ENCODE assay signal across 1 worm cellular context in genomic region chrX:2372134-2372533, ce11.
TF ChIP-seq lines count a peak whose summit lies in the region.

No protein-coding gene starts in this region.

TF ChIP-seq in whole organism, L4 larva, 104 proteins besides CTCF, POLR2A, EP300 and RAD21 (continued from another document):
- no peak for TF ChIP-seq ceh-44 (GFP tag; IDR thresholded peaks at IDR 0.05; lab: Robert Waterston, UW)
- no peak for TF ChIP-seq madf-5 (GFP tag; IDR thresholded peaks at IDR 0.05; lab: Robert Waterston, UW)
- TF ChIP-seq ama-1 (optimal IDR thresholded peaks at IDR 0.05; lab: Kevin White, UChicago): no peak
- no peak for TF ChIP-seq dmd-8 (GFP tag; IDR thresholded peaks at IDR 0.05; lab: Robert Waterston, UW)
- TF ChIP-seq hlh-30 (tag; optimal IDR thresholded peaks at IDR 0.05; lab: Kevin White, UChicago; ENCODE audit: insufficient read depth): peak; percentile 41
- TF ChIP-seq daf-8 (GFP tag; IDR thresholded peaks at IDR 0.05; lab: Robert Waterston, UW): no peak
- TF ChIP-seq ztf-11 (tag; optimal IDR thresholded peaks at IDR 0.05; lab: Kevin White, UChicago): no peak
- no peak for TF ChIP-seq ceh-28 (tag; optimal IDR thresholded peaks at IDR 0.05; lab: Kevin White, UChicago)
- no peak for TF ChIP-seq snpc-1.2 (GFP tag; IDR thresholded peaks at IDR 0.05; lab: Robert Waterston, UW)
- TF ChIP-seq skn-1 (tag; optimal IDR thresholded peaks at IDR 0.05; lab: Kevin White, UChicago): no peak
- TF ChIP-seq mdt-29 (GFP tag; IDR thresholded peaks at IDR 0.05; lab: Robert Waterston, UW): no peak
- TF ChIP-seq nhr-48 (tag; optimal IDR thresholded peaks at IDR 0.05; lab: Kevin White, UChicago): no peak
- no peak for TF ChIP-seq ztf-7 (tag; optimal IDR thresholded peaks at IDR 0.05; lab: Kevin White, UChicago)
- TF ChIP-seq attf-4 (tag; optimal IDR thresholded peaks at IDR 0.05; lab: Kevin White, UChicago): no peak
- no peak for TF ChIP-seq tra-1 (GFP tag; IDR thresholded peaks at IDR 0.05; lab: Robert Waterston, UW)
- TF ChIP-seq nhr-111 (GFP tag; optimal IDR thresholded peaks at IDR 0.05; lab: Kevin White, UChicago): no peak
- no peak for TF ChIP-seq D1046.2 (GFP tag; IDR thresholded peaks at IDR 0.05; lab: Robert Waterston, UW)
- peak; percentile 61 for TF ChIP-seq mes-2 (tag; optimal IDR thresholded peaks at IDR 0.05; lab: Kevin White, UChicago; ENCODE audit: poor library complexity, severe bottlenecking)
- no peak for TF ChIP-seq lin-29 (GFP tag; IDR thresholded peaks at IDR 0.05; lab: Robert Waterston, UW)
- TF ChIP-seq unc-130 (GFP tag; optimal IDR thresholded peaks at IDR 0.05; lab: Kevin White, UChicago): no peak
- no peak for TF ChIP-seq sdz-12 (GFP tag; optimal IDR thresholded peaks at IDR 0.05; lab: Kevin White, UChicago)
- TF ChIP-seq ceh-82 (tag; optimal IDR thresholded peaks at IDR 0.05; lab: Kevin White, UChicago): no peak
- TF ChIP-seq F49E8.2 (tag; optimal IDR thresholded peaks at IDR 0.05; lab: Kevin White, UChicago; ENCODE audit: borderline replicate concordance): no peak
- TF ChIP-seq F37D6.2 (tag; optimal IDR thresholded peaks at IDR 0.05; lab: Kevin White, UChicago): no peak
- TF ChIP-seq tag-97 (GFP tag; IDR thresholded peaks at IDR 0.05; lab: Robert Waterston, UW): no peak
- no peak for TF ChIP-seq cey-2 (tag; optimal IDR thresholded peaks at IDR 0.05; lab: Kevin White, UChicago; ENCODE audit: borderline replicate concordance, insufficient read depth)
- no peak for TF ChIP-seq nhr-237 (tag; optimal IDR thresholded peaks at IDR 0.05; lab: Kevin White, UChicago)
- no peak for TF ChIP-seq ces-1 (GFP tag; optimal IDR thresholded peaks at IDR 0.05; lab: Kevin White, UChicago)
- no peak for TF ChIP-seq nhr-10 (tag; optimal IDR thresholded peaks at IDR 0.05; lab: Kevin White, UChicago)
- TF ChIP-seq lir-3 (tag; optimal IDR thresholded peaks at IDR 0.05; lab: Kevin White, UChicago): no peak
- peak; percentile 78 for TF ChIP-seq pqm-1 (tag; optimal IDR thresholded peaks at IDR 0.05; lab: Kevin White, UChicago)
- no peak for TF ChIP-seq saeg-2 (GFP tag; IDR thresholded peaks at IDR 0.05; lab: Robert Waterston, UW)
- peak; percentile 52 for TF ChIP-seq mxl-3 (GFP tag; optimal IDR thresholded peaks at IDR 0.05; lab: Kevin White, UChicago)
- no peak for TF ChIP-seq ceh-32 (tag; optimal IDR thresholded peaks at IDR 0.05; lab: Kevin White, UChicago; ENCODE audit: poor library complexity)
- peak; percentile 9 for TF ChIP-seq lin-13 (GFP tag; optimal IDR thresholded peaks at IDR 0.05; lab: Kevin White, UChicago)
- no peak for TF ChIP-seq mxl-2 (GFP tag; conservative IDR thresholded peaks at IDR 0.05; lab: Robert Waterston, UW)
- TF ChIP-seq T26A8.4 (GFP tag; IDR thresholded peaks at IDR 0.05; lab: Robert Waterston, UW): no peak
- TF ChIP-seq duxl-1 (tag; optimal IDR thresholded peaks at IDR 0.05; lab: Kevin White, UChicago; ENCODE audit: poor library complexity): no peak
- TF ChIP-seq egl-43 (GFP tag; IDR thresholded peaks at IDR 0.05; lab: Robert Waterston, UW): no peak
- TF ChIP-seq zfp-3 (GFP tag; conservative IDR thresholded peaks at IDR 0.05; lab: Robert Waterston, UW): no peak
- no peak for TF ChIP-seq daf-19 (GFP tag; conservative IDR thresholded peaks at IDR 0.05; lab: Robert Waterston, UW)
- TF ChIP-seq aha-1 (tag; lab: Kevin White, UChicago): peak; percentile 79
- TF ChIP-seq dpl-1 (GFP tag; optimal IDR thresholded peaks at IDR 0.05; lab: Kevin White, UChicago): no peak
- TF ChIP-seq nhr-25 (tag; optimal IDR thresholded peaks at IDR 0.05; lab: Kevin White, UChicago; ENCODE audit: borderline replicate concordance, insufficient read depth): no peak
- TF ChIP-seq set-16 (GFP tag; IDR thresholded peaks at IDR 0.05; lab: Robert Waterston, UW): no peak
- TF ChIP-seq arid-1 (GFP tag; conservative IDR thresholded peaks at IDR 0.05; lab: Robert Waterston, UW): no peak
- TF ChIP-seq lin-38 (GFP tag; IDR thresholded peaks at IDR 0.05; lab: Robert Waterston, UW): no peak
- TF ChIP-seq daf-16 (GFP tag; optimal IDR thresholded peaks at IDR 0.05; lab: Kevin White, UChicago): no peak
- TF ChIP-seq daf-16 (tag; optimal IDR thresholded peaks at IDR 0.05; lab: Kevin White, UChicago): peak; percentile 82
- no peak for TF ChIP-seq zip-11 (GFP tag; IDR thresholded peaks at IDR 0.05; lab: Robert Waterston, UW)
- TF ChIP-seq Y48G9A.11 (GFP tag; IDR thresholded peaks at IDR 0.05; lab: Robert Waterston, UW): no peak
- TF ChIP-seq F10B5.3 (tag; optimal IDR thresholded peaks at IDR 0.05; lab: Kevin White, UChicago): no peak
- no peak for TF ChIP-seq nhr-41 (GFP tag; IDR thresholded peaks at IDR 0.05; lab: Robert Waterston, UW)
- TF ChIP-seq aly-2 (tag; optimal IDR thresholded peaks at IDR 0.05; lab: Kevin White, UChicago): no peak
- TF ChIP-seq F44E2.7 (GFP tag; IDR thresholded peaks at IDR 0.05; lab: Robert Waterston, UW): no peak
- TF ChIP-seq mep-1 (tag; optimal IDR thresholded peaks at IDR 0.05; lab: Kevin White, UChicago): peak; percentile 35
- TF ChIP-seq nhr-42 (GFP tag; IDR thresholded peaks at IDR 0.05; lab: Robert Waterston, UW): no peak
- TF ChIP-seq gei-8 (GFP tag; optimal IDR thresholded peaks at IDR 0.05; lab: Kevin White, UChicago): no peak
- no peak for TF ChIP-seq ceh-20 (GFP tag; IDR thresholded peaks at IDR 0.05; lab: Robert Waterston, UW)
- no peak for TF ChIP-seq unc-39 (tag; optimal IDR thresholded peaks at IDR 0.05; lab: Kevin White, UChicago)
- TF ChIP-seq nhr-11 (tag; optimal IDR thresholded peaks at IDR 0.05; lab: Kevin White, UChicago): no peak
- no peak for TF ChIP-seq lim-7 (GFP tag; IDR thresholded peaks at IDR 0.05; lab: Robert Waterston, UW)
- no peak for TF ChIP-seq Y5F2A.4 (GFP tag; optimal IDR thresholded peaks at IDR 0.05; lab: Kevin White, UChicago)
- no peak for TF ChIP-seq F26F4.8 (GFP tag; conservative IDR thresholded peaks at IDR 0.05; lab: Robert Waterston, UW)
- no peak for TF ChIP-seq zag-1 (tag; optimal IDR thresholded peaks at IDR 0.05; lab: Kevin White, UChicago)
- TF ChIP-seq ctbp-1 (GFP tag; IDR thresholded peaks at IDR 0.05; lab: Robert Waterston, UW): no peak
- TF ChIP-seq daf-12 (tag; optimal IDR thresholded peaks at IDR 0.05; lab: Kevin White, UChicago): no peak
- no peak for TF ChIP-seq fos-1 (tag; optimal IDR thresholded peaks at IDR 0.05; lab: Kevin White, UChicago)
- TF ChIP-seq zip-2 (tag; optimal IDR thresholded peaks at IDR 0.05; lab: Kevin White, UChicago): no peak
- TF ChIP-seq php-3 (GFP tag; IDR thresholded peaks at IDR 0.05; lab: Robert Waterston, UW): no peak
- TF ChIP-seq vab-7 (GFP tag; IDR thresholded peaks at IDR 0.05; lab: Robert Waterston, UW): no peak
- no peak for TF ChIP-seq lin-1 (GFP tag; IDR thresholded peaks at IDR 0.05; lab: Robert Waterston, UW)
- no peak for TF ChIP-seq ZK546.5 (tag; optimal IDR thresholded peaks at IDR 0.05; lab: Kevin White, UChicago)
- peak; percentile 59 for TF ChIP-seq dmd-6 (GFP tag; IDR thresholded peaks at IDR 0.05; lab: Robert Waterston, UW)
- TF ChIP-seq mdl-1 (tag; optimal IDR thresholded peaks at IDR 0.05; lab: Kevin White, UChicago): no peak
- no peak for TF ChIP-seq jun-1 (tag; optimal IDR thresholded peaks at IDR 0.05; lab: Kevin White, UChicago)
- TF ChIP-seq R02D3.7 (tag; optimal IDR thresholded peaks at IDR 0.05; lab: Kevin White, UChicago): no peak
- no peak for TF ChIP-seq hif-1 (tag; optimal IDR thresholded peaks at IDR 0.05; lab: Kevin White, UChicago)
- no peak for TF ChIP-seq fkh-10 (GFP tag; optimal IDR thresholded peaks at IDR 0.05; lab: Kevin White, UChicago)
- no peak for TF ChIP-seq ZK337.2 (GFP tag; IDR thresholded peaks at IDR 0.05; lab: Robert Waterston, UW)
- TF ChIP-seq nhr-102 (tag; optimal IDR thresholded peaks at IDR 0.05; lab: Kevin White, UChicago): no peak
- no peak for TF ChIP-seq lin-15B (tag; optimal IDR thresholded peaks at IDR 0.05; lab: Kevin White, UChicago)
- no peak for TF ChIP-seq Y75B8A.6 (GFP tag; IDR thresholded peaks at IDR 0.05; lab: Robert Waterston, UW)
